Fruit fly (Drosophila melanogaster) whole organism: ENCODE results near the gene Crz.

Experiments used
- CG8478 ChIP-seq: fragments of >200 bp; optimal IDR thresholded peaks from 2 replicates; lab custom pipeline; 2018; ENCODE audit warnings: inconsistent platforms
- pan ChIP-seq: fragments of >200 bp; optimal IDR thresholded peaks from 2 replicates; lab custom pipeline; 2017
- psq ChIP-seq: fragments of >200 bp; optimal IDR thresholded peaks from 2 replicates; lab custom pipeline; 2017
- usp ChIP-seq: fragments of >200 bp; optimal IDR thresholded peaks from 2 replicates; lab custom pipeline; 2017; ENCODE audit warnings: missing biosample characterization, missing genetic modification characterization, mixed read lengths

DNA sequence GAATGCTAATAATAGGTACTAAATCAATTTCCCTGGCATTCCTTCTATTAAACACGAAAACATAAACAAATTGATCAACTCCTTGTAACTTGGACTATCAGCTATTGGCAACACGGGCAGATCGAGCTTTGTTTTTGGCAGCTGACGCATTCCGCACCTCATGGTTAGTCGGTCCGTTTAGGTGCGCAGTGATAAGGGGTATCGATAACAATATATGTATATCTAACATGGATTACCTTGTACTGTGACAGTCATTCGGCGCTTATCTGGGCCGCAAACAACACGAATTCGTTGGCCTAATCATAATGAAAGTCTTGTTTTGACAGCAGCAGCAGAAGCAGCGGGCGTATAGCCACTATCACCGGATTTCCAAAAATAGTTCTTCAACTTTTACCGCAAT, 26.7 kb upstream of the Crz start:
- TF ChIP-seq CG8478 (no peak), pan (lab: Kevin White, UChicago) (no peak), psq (lab: Kevin White, UChicago) (no peak), usp (GFP tag; lab: Kevin White, UChicago) (no peak)
